Fruit fly (Drosophila melanogaster) whole organism, embryonic: ENCODE data around the gene CG43998.

Experiments used
- Antp ChIP-seq: fragments of 200-800 bp; sonication (Bioruptor generic); optimal IDR thresholded peaks from 3 replicates; lab custom pipeline; 2016; ENCODE audit warnings: missing biosample characterization, missing genetic modification characterization
- Atf6 ChIP-seq: fragments of 200-800 bp; sonication (Bioruptor generic); IDR thresholded peaks from 2 replicates; pipeline ENCODE4 v1.3.6; 2022; ENCODE audit warnings: missing biosample characterization, missing genetic modification characterization
- CG10209 ChIP-seq: fragments of 200-800 bp; sonication (Bioruptor generic); optimal IDR thresholded peaks from 3 replicates; lab custom pipeline; 2017; ENCODE audit warnings: missing biosample characterization, mild to moderate bottlenecking, missing genetic modification characterization, missing genetic modification reagents
- CG1233 ChIP-seq: fragments of 200-800 bp; sonication (Bioruptor generic); optimal IDR thresholded peaks from 4 replicates; lab custom pipeline; 2018; ENCODE audit warnings: missing biosample characterization, mild to moderate bottlenecking, missing genetic modification characterization
- CG12744 ChIP-seq: fragments of 200-800 bp; sonication (Bioruptor generic); optimal IDR thresholded peaks from 2 replicates; lab custom pipeline; 2016; ENCODE audit warnings: missing biosample characterization, missing genetic modification characterization
- CG14710 ChIP-seq: fragments of 200-800 bp; sonication (Bioruptor generic); optimal IDR thresholded peaks from 3 replicates; lab custom pipeline; 2019; ENCODE audit warnings: missing biosample characterization, mild to moderate bottlenecking, missing genetic modification characterization, moderate library complexity
- CG1529 ChIP-seq: fragments of 200-800 bp; sonication (Bioruptor generic); optimal IDR thresholded peaks from 3 replicates; lab custom pipeline; 2018; ENCODE audit warnings: missing biosample characterization, missing genetic modification characterization
- CG15479 ChIP-seq: fragments of 200-800 bp; sonication (Bioruptor generic); optimal IDR thresholded peaks from 3 replicates; lab custom pipeline; 2019; ENCODE audit warnings: missing biosample characterization, mild to moderate bottlenecking, missing genetic modification characterization, moderate library complexity
- CG17568 ChIP-seq: fragments of 200-800 bp; sonication (Bioruptor generic); optimal IDR thresholded peaks from 2 replicates; lab custom pipeline; 2018; ENCODE audit warnings: missing biosample characterization, mild to moderate bottlenecking, missing genetic modification characterization, moderate library complexity
- CG2678 ChIP-seq: fragments of 200-800 bp; sonication (Bioruptor generic); optimal IDR thresholded peaks from 3 replicates; lab custom pipeline; 2019; ENCODE audit warnings: missing biosample characterization, mild to moderate bottlenecking, missing genetic modification characterization, moderate library complexity
- CG30431 ChIP-seq: fragments of 200-800 bp; sonication (Bioruptor generic); optimal IDR thresholded peaks from 2 replicates; lab custom pipeline; 2017; ENCODE audit warnings: missing biosample characterization, missing genetic modification characterization
- CG32772 ChIP-seq: fragments of 200-800 bp; sonication (Bioruptor generic); IDR thresholded peaks from 2 replicates; pipeline ENCODE4 v1.3.6; 2022; ENCODE audit warnings: missing biosample characterization, missing genetic modification characterization
- CG34224 ChIP-seq: fragments of 200-800 bp; sonication (Bioruptor generic); IDR thresholded peaks from 3 replicates; pipeline ENCODE4 v1.3.6; 2022; ENCODE audit warnings: missing biosample characterization, missing genetic modification characterization; ENCODE audit not compliant: partially characterized antibody
- CG42726 ChIP-seq: fragments of 200-800 bp; sonication (Bioruptor generic); IDR thresholded peaks from 2 replicates; pipeline ENCODE4 v1.3.6; 2022; ENCODE audit warnings: missing biosample characterization, missing genetic modification characterization; ENCODE audit not compliant: partially characterized antibody
- CG4730 ChIP-seq: fragments of 200-800 bp; sonication (Bioruptor generic); IDR thresholded peaks from 2 replicates; pipeline ENCODE4 v1.3.6; 2022; ENCODE audit warnings: missing biosample characterization, missing genetic modification characterization
- CG7556 ChIP-seq: fragments of 200-800 bp; sonication (Bioruptor generic); optimal IDR thresholded peaks from 2 replicates; lab custom pipeline; 2017; ENCODE audit warnings: missing biosample characterization, mild to moderate bottlenecking, missing genetic modification characterization
- CG7987 ChIP-seq: fragments of 200-800 bp; sonication (Bioruptor generic); optimal IDR thresholded peaks from 2 replicates; lab custom pipeline; 2018; ENCODE audit warnings: missing biosample characterization, mild to moderate bottlenecking, missing genetic modification characterization, moderate library complexity
- CG8765 ChIP-seq: fragments of 200-800 bp; sonication (Bioruptor generic); IDR thresholded peaks from 2 replicates; pipeline ENCODE4 v1.3.6; 2022; ENCODE audit warnings: missing biosample characterization, missing genetic modification characterization
- CG9727 ChIP-seq: fragments of 200-800 bp; sonication (Bioruptor generic); optimal IDR thresholded peaks from 3 replicates; lab custom pipeline; 2017; ENCODE audit warnings: missing biosample characterization, mild to moderate bottlenecking, missing genetic modification characterization
- CG9932 ChIP-seq: fragments of 200-800 bp; sonication (Bioruptor generic); IDR thresholded peaks from 2 replicates; pipeline ENCODE4 v1.3.6; 2022; ENCODE audit warnings: missing biosample characterization, missing genetic modification characterization
- Camta ChIP-seq: fragments of 200-800 bp; sonication (Bioruptor generic); optimal IDR thresholded peaks from 2 replicates; lab custom pipeline; 2016; ENCODE audit warnings: missing biosample characterization, missing genetic modification characterization
- CrebB ChIP-seq: fragments of 200-800 bp; sonication (Bioruptor generic); optimal IDR thresholded peaks from 3 replicates; lab custom pipeline; 2018; ENCODE audit warnings: missing biosample characterization, mild to moderate bottlenecking, missing genetic modification characterization
- Dip3 ChIP-seq: fragments of 200-800 bp; sonication (Bioruptor generic); optimal IDR thresholded peaks from 3 replicates; lab custom pipeline; 2016; ENCODE audit warnings: missing biosample characterization, missing genetic modification characterization
- Hmx ChIP-seq: fragments of 200-800 bp; sonication (Bioruptor generic); optimal IDR thresholded peaks from 2 replicates; lab custom pipeline; 2016; ENCODE audit warnings: missing biosample characterization, missing genetic modification characterization
- Hr39 ChIP-seq: fragments of >200 bp; optimal IDR thresholded peaks from 2 replicates; lab custom pipeline; 2017
- Lhr ChIP-seq: fragments of 200-800 bp; sonication (Bioruptor generic); optimal IDR thresholded peaks from 3 replicates; lab custom pipeline; 2017; ENCODE audit warnings: mild to moderate bottlenecking, missing biosample characterization, missing genetic modification reagents, missing genetic modification characterization
- Max ChIP-seq: fragments of 200-800 bp; sonication (Bioruptor generic); optimal IDR thresholded peaks from 2 replicates; lab custom pipeline; 2016; ENCODE audit warnings: missing biosample characterization, mild to moderate bottlenecking, missing genetic modification characterization
- Scr ChIP-seq: fragments of 200-800 bp; sonication (Bioruptor generic); IDR thresholded peaks from 2 replicates; pipeline ENCODE4 v1.3.6; 2022; ENCODE audit warnings: missing biosample characterization, missing genetic modification characterization; ENCODE audit not compliant: partially characterized antibody
- br ChIP-seq: fragments of >200 bp; optimal IDR thresholded peaks from 2 replicates; lab custom pipeline; 2017
- caup ChIP-seq: fragments of 200-800 bp; sonication (Bioruptor generic); optimal IDR thresholded peaks from 3 replicates; lab custom pipeline; 2017; ENCODE audit warnings: missing biosample characterization, mild to moderate bottlenecking, missing genetic modification characterization, moderate library complexity; ENCODE audit not compliant: severe bottlenecking
- da ChIP-seq: fragments of 200-800 bp; sonication (Bioruptor generic); optimal IDR thresholded peaks from 2 replicates; lab custom pipeline; 2016; ENCODE audit warnings: missing biosample characterization, missing genetic modification characterization
- dm ChIP-seq: fragments of 200-800 bp; sonication (Bioruptor generic); optimal IDR thresholded peaks from 3 replicates; lab custom pipeline; 2016; ENCODE audit warnings: missing biosample characterization, missing genetic modification characterization
- eyg ChIP-seq: fragments of 200-800 bp; sonication (Bioruptor generic); optimal IDR thresholded peaks from 3 replicates; lab custom pipeline; 2016; ENCODE audit warnings: missing biosample characterization, missing genetic modification characterization
- fd64A ChIP-seq: fragments of 200-800 bp; sonication (Bioruptor generic); optimal IDR thresholded peaks from 3 replicates; lab custom pipeline; 2018; ENCODE audit warnings: missing biosample characterization, mild to moderate bottlenecking, missing genetic modification characterization
- hb ChIP-seq: fragments of 200-800 bp; sonication (Bioruptor generic); IDR thresholded peaks from 3 replicates; pipeline ENCODE4 v1.3.6; 2022; ENCODE audit warnings: missing biosample characterization, missing genetic modification characterization; ENCODE audit not compliant: partially characterized antibody
- hth ChIP-seq: fragments of >200 bp; optimal IDR thresholded peaks from 2 replicates; lab custom pipeline; 2017; ENCODE audit warnings: inconsistent platforms
- ind ChIP-seq: fragments of 200-800 bp; sonication (Bioruptor generic); optimal IDR thresholded peaks from 3 replicates; lab custom pipeline; 2016; ENCODE audit warnings: missing biosample characterization, missing genetic modification characterization
- inv ChIP-seq: fragments of 200-800 bp; sonication (Bioruptor generic); IDR thresholded peaks from 2 replicates; pipeline ENCODE4 v1.3.6; 2022; ENCODE audit warnings: missing biosample characterization, missing genetic modification characterization; ENCODE audit not compliant: partially characterized antibody
- kay ChIP-seq: fragments of 200-800 bp; sonication (Bioruptor generic); optimal IDR thresholded peaks from 2 replicates; lab custom pipeline; 2016; ENCODE audit warnings: missing biosample characterization, missing genetic modification characterization
- ken ChIP-seq: fragments of 200-800 bp; sonication (Bioruptor generic); IDR thresholded peaks from 3 replicates; pipeline ENCODE4 v1.3.6; 2022; ENCODE audit warnings: missing biosample characterization, missing genetic modification characterization
- klu ChIP-seq: fragments of 200-800 bp; sonication (Bioruptor generic); IDR thresholded peaks from 2 replicates; pipeline ENCODE4 v1.3.6; 2022; ENCODE audit warnings: missing biosample characterization, missing genetic modification characterization
- kni ChIP-seq: fragments of 200-800 bp; sonication (Bioruptor generic); optimal IDR thresholded peaks from 3 replicates; lab custom pipeline; 2017; ENCODE audit warnings: mild to moderate bottlenecking, missing biosample characterization, missing genetic modification reagents, missing genetic modification characterization
- lilli ChIP-seq: fragments of 200-800 bp; sonication (Bioruptor generic); optimal IDR thresholded peaks from 3 replicates; lab custom pipeline; 2016; ENCODE audit warnings: missing biosample characterization, missing genetic modification characterization
- maf-S ChIP-seq: fragments of 200-800 bp; sonication (Bioruptor generic); optimal IDR thresholded peaks from 2 replicates; lab custom pipeline; 2016; ENCODE audit warnings: missing biosample characterization, missing genetic modification characterization
- psq ChIP-seq: fragments of 200-800 bp; sonication (Bioruptor generic); optimal IDR thresholded peaks from 2 replicates; lab custom pipeline; 2017; ENCODE audit warnings: missing biosample characterization, missing genetic modification characterization
- pzg ChIP-seq: fragments of 200-800 bp; sonication (Bioruptor generic); optimal IDR thresholded peaks from 3 replicates; lab custom pipeline; 2018; ENCODE audit warnings: missing biosample characterization, mild to moderate bottlenecking, missing genetic modification characterization, moderate library complexity
- slp2 ChIP-seq: fragments of 200-800 bp; sonication (Bioruptor generic); optimal IDR thresholded peaks from 2 replicates; lab custom pipeline; 2016; ENCODE audit warnings: missing biosample characterization, missing genetic modification characterization
- sna ChIP-seq: fragments of 200-800 bp; sonication (Bioruptor generic); IDR thresholded peaks from 2 replicates; pipeline ENCODE4 v1.3.6; 2022; ENCODE audit warnings: missing biosample characterization, missing genetic modification characterization; ENCODE audit not compliant: partially characterized antibody
- tna ChIP-seq: fragments of 200-800 bp; sonication (Bioruptor generic); IDR thresholded peaks from 2 replicates; pipeline ENCODE4 v1.3.6; 2022; ENCODE audit warnings: missing biosample characterization, missing genetic modification characterization; ENCODE audit not compliant: partially characterized antibody
- z ChIP-seq: fragments of 200-800 bp; sonication (Bioruptor generic); IDR thresholded peaks from 3 replicates; pipeline ENCODE4 v1.3.6; 2022; ENCODE audit warnings: missing biosample characterization, missing genetic modification characterization
- zen ChIP-seq: fragments of 200-800 bp; sonication (Bioruptor generic); optimal IDR thresholded peaks from 3 replicates; lab custom pipeline; 2018; ENCODE audit warnings: missing biosample characterization, mild to moderate bottlenecking, missing genetic modification characterization, moderate library complexity

Gene CG43998

DNA sequence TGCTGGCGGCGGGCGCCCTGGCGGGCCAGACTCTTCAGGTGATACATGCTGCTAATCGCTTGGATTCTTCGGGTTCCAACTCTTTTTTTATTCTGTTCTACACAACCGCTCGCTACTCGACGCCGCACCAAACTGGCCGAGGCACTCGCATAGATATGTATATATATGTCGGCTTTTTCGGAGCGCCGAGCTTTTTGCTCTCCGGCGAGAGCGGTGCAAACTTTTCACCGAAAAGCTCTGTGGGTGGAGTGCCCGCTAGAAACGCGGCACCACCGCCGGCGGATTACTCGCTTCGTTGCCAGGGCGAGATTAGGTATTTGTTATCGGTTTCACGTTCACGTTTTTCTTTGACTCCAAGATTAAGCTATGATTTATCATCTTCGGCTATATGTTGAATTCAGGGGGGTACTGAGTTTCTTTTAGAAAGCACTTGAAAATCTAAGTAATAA lies 14.2 kb upstream of the CG43998 start, which contains the start of gene Gdh (continued):
- TF ChIP-seq Scr (GFP tag; lab: Robert Waterston, UW) (peak; percentile 49), ind (GFP tag; lab: Kevin White, UChicago) (no peak), CG42726 (GFP tag; lab: Robert Waterston, UW) (peak; percentile 70; the same call in 1 of the 2 replicates), Hmx (GFP tag; lab: Kevin White, UChicago) (no peak), kay (GFP tag; lab: Kevin White, UChicago) (no peak), CG2678 (peak; percentile 31), br (lab: Kevin White, UChicago) (no peak), CG30431 (GFP tag; lab: Kevin White, UChicago) (no peak), CG9932 (GFP tag; lab: Robert Waterston, UW) (peak; percentile 45; the same call in 1 of the 2 replicates), caup (GFP tag; lab: Kevin White, UChicago) (peak; percentile 64), dm (GFP tag; lab: Kevin White, UChicago) (no peak), psq (no peak), hb (no peak), CG1233 (GFP tag; lab: Kevin White, UChicago) (no peak), CG8765 (GFP tag; lab: Robert Waterston, UW) (no peak), hth (lab: Kevin White, UChicago) (no peak), zen (tag; lab: Kevin White, UChicago) (no peak), CG9727 (peak; percentile 23), z (GFP tag; lab: Robert Waterston, UW) (no peak), CG32772 (GFP tag; lab: Robert Waterston, UW) (no peak), CG4730 (no peak), CG15479 (no peak), CG17568 (GFP tag; lab: Kevin White, UChicago) (peak; percentile 35), da (no peak), Antp (no peak), eyg (no peak), slp2 (no peak), Dip3 (GFP tag; lab: Kevin White, UChicago) (peak; percentile 5), CG10209 (no peak), inv (GFP tag; lab: Robert Waterston, UW) (peak; percentile 37; the same call in 1 of the 2 replicates), fd64A (GFP tag; lab: Kevin White, UChicago) (no peak), maf-S (GFP tag; lab: Kevin White, UChicago) (no peak), Max (GFP tag; lab: Kevin White, UChicago) (peak; percentile 15), CG1529 (GFP tag; lab: Kevin White, UChicago) (no peak), CG7987 (peak; percentile 58), Lhr (no peak), klu (GFP tag; lab: Robert Waterston, UW) (no peak), Atf6 (peak; percentile 55), tna (GFP tag; lab: Robert Waterston, UW) (peak; percentile 65; the same call in 1 of the 2 replicates), CG7556 (GFP tag; lab: Kevin White, UChicago) (no peak), pzg (GFP tag; lab: Kevin White, UChicago) (peak; percentile 17), lilli (GFP tag; lab: Kevin White, UChicago) (peak; percentile 62), Camta (GFP tag; lab: Kevin White, UChicago) (no peak), CG34224 (GFP tag; lab: Robert Waterston, UW) (peak; percentile 54; the same call in 1 of the 3 replicates), Hr39 (lab: Kevin White, UChicago) (no peak), sna (GFP tag; lab: Robert Waterston, UW) (peak; percentile 63), CG12744 (GFP tag; lab: Kevin White, UChicago) (no peak), ken (GFP tag; lab: Robert Waterston, UW) (peak; percentile 11; the same call in 1 of the 3 replicates), kni (GFP tag; lab: Kevin White, UChicago) (no peak), CG14710 (tag; lab: Kevin White, UChicago) (no peak), CrebB (tag; lab: Kevin White, UChicago) (peak; percentile 41)
